Fruit fly (Drosophila melanogaster) whole organism, pupa: ENCODE data around the gene CG13373.

Source experiments
- CG15710 ChIP-seq: fragments of 200-800 bp; sonication (Bioruptor generic); optimal IDR thresholded peaks from 2 replicates; lab custom pipeline; 2018; ENCODE audit warnings: missing biosample characterization, mild to moderate bottlenecking, missing genetic modification characterization, moderate library complexity
- CG4496 ChIP-seq: fragments of 200-800 bp; sonication (Bioruptor generic); IDR thresholded peaks from 3 replicates; pipeline ENCODE4 v1.3.6; 2022; ENCODE audit warnings: missing biosample characterization, missing genetic modification characterization
- CG8159 ChIP-seq: fragments of 200-800 bp; sonication (Bioruptor generic); optimal IDR thresholded peaks from 3 replicates; lab custom pipeline; 2018; ENCODE audit warnings: missing biosample characterization, mild to moderate bottlenecking, missing genetic modification characterization, moderate library complexity
- CG8301 ChIP-seq: fragments of 200-800 bp; sonication (Bioruptor generic); optimal IDR thresholded peaks from 2 replicates; lab custom pipeline; 2018; ENCODE audit warnings: missing biosample characterization, mild to moderate bottlenecking, missing genetic modification characterization
- CG9948 ChIP-seq: fragments of 200-800 bp; sonication (Bioruptor generic); optimal IDR thresholded peaks from 2 replicates; lab custom pipeline; 2018; ENCODE audit warnings: missing biosample characterization, mild to moderate bottlenecking, missing genetic modification characterization, moderate library complexity
- D1 ChIP-seq: fragments of 200-800 bp; sonication (Bioruptor generic); optimal IDR thresholded peaks from 2 replicates; lab custom pipeline; 2018; ENCODE audit warnings: missing biosample characterization, mild to moderate bottlenecking, missing genetic modification characterization, moderate library complexity
- EcR ChIP-seq: fragments of 200-800 bp; sonication (Bioruptor generic); optimal IDR thresholded peaks from 3 replicates; lab custom pipeline; 2019; ENCODE audit warnings: missing biosample characterization, missing genetic modification characterization, mild to moderate bottlenecking, moderate library complexity, missing genetic modification reagents
- Ets98B ChIP-seq: fragments of 200-800 bp; sonication (Bioruptor generic); IDR thresholded peaks from 2 replicates; pipeline ENCODE4 v1.3.6; 2022; ENCODE audit warnings: missing biosample characterization, missing genetic modification characterization
- Pif1A ChIP-seq: fragments of 200-800 bp; sonication (Bioruptor generic); optimal IDR thresholded peaks from 3 replicates; lab custom pipeline; 2016; ENCODE audit warnings: missing biosample characterization, missing genetic modification characterization
- Pif1B ChIP-seq: fragments of 200-800 bp; sonication (Bioruptor generic); optimal IDR thresholded peaks from 3 replicates; lab custom pipeline; 2016; ENCODE audit warnings: missing biosample characterization, missing genetic modification characterization
- fd96Ca ChIP-seq: fragments of 200-800 bp; sonication (Bioruptor generic); IDR thresholded peaks from 3 replicates; pipeline ENCODE4 v1.3.6; 2022; ENCODE audit warnings: missing biosample characterization, missing genetic modification characterization
- gl ChIP-seq: fragments of 200-800 bp; sonication (Bioruptor generic); optimal IDR thresholded peaks from 2 replicates; lab custom pipeline; 2018; ENCODE audit warnings: missing biosample characterization, mild to moderate bottlenecking, missing genetic modification characterization
- rn ChIP-seq: fragments of 200-800 bp; sonication (Bioruptor generic); IDR thresholded peaks from 2 replicates; pipeline ENCODE4 v1.3.6; 2022; ENCODE audit warnings: missing biosample characterization, missing genetic modification characterization

DNA sequence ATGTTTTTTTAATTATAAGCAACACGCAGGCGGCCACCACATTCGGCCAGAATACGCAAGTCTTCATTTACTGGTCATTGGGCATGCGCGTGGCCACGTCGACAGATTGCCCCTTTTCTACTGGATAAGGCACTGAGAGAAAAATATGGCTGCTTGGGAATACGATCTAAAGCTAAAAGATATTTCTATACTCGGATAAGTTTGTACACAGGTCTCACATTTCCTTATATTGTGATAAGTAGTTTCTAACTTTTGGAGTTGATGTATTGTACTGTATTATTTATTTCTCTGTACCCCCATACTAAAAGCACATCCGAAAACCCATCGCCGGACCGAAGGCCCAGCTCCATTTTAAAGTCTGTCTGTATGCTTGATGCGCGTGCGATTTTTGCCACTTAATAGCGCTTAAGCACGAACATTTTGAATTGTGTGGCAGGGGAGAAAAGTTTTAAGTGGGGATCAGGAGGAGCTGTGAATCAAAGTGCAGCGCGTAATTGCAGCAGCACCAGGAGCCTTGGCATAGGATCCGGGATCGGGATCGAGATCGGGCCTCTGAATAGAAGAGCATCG lies 32.7 kb upstream of the CG13373 start:
- peak; percentile 70 for TF ChIP-seq Pif1B
- no peak for TF ChIP-seq Ets98B (GFP tag; lab: Robert Waterston, UW)
- TF ChIP-seq CG8159 (tag; lab: Kevin White, UChicago): peak; percentile 80
- peak; percentile 44; the same call in 1 of the 3 replicates for TF ChIP-seq CG4496 (GFP tag; lab: Robert Waterston, UW)
- peak; percentile 60 for TF ChIP-seq gl (tag; lab: Kevin White, UChicago)
- TF ChIP-seq EcR (GFP tag; lab: Kevin White, UChicago): no peak
- TF ChIP-seq Pif1A (GFP tag; lab: Kevin White, UChicago): peak; percentile 46
- peak; percentile 28 for TF ChIP-seq CG8301 (tag; lab: Kevin White, UChicago)
- no peak for TF ChIP-seq rn
- TF ChIP-seq CG15710 (tag; lab: Kevin White, UChicago): peak; percentile 78
- peak; percentile 73 for TF ChIP-seq CG9948 (tag; lab: Kevin White, UChicago)
- TF ChIP-seq fd96Ca (GFP tag; lab: Robert Waterston, UW): no peak
- TF ChIP-seq D1 (tag; lab: Kevin White, UChicago): peak; percentile 23
